Worm (Caenorhabditis elegans): ENCODE measurements around the gene C17B7.14.

DNA sequence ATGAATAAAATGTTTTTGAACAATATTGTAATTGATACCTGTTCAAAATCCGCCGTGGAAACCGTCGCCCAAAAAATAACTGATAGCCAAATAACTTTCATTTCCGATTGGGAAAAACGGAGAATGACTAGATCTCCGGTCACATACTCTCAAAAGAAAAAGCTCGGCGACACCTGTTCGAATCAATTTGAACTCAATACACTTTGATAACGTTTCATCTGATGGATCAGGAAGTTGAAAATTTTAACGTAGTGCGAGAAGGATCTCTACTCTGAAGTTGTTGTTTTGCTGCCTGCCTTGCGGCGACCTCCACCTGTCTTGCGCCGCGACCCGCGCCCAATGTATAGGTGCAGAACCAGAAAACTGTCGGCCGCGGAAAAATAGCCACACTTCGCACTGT is 47.2 kb downstream of the C17B7.14 start, which contains the start of gene T28A11.20:
- TF ChIP-seq unc-62 (GFP tag; optimal IDR thresholded peaks at IDR 0.05), result no peak
- TF ChIP-seq lin-11 (tag; optimal IDR thresholded peaks at IDR 0.05), result no peak
- TF ChIP-seq aly-2 (tag; optimal IDR thresholded peaks at IDR 0.05), result no peak
- TF ChIP-seq nhr-11 (tag; optimal IDR thresholded peaks at IDR 0.05), result no peak
- no peak for TF ChIP-seq ama-1 (optimal IDR thresholded peaks at IDR 0.05)
- no peak for TF ChIP-seq Y55F3AM.14 (GFP tag; optimal IDR thresholded peaks at IDR 0.05)
- no peak for TF ChIP-seq R02D3.7 (tag; optimal IDR thresholded peaks at IDR 0.05)
- no peak for TF ChIP-seq mdl-1 (tag; optimal IDR thresholded peaks at IDR 0.05)
- TF ChIP-seq zag-1 (tag; optimal IDR thresholded peaks at IDR 0.05), result no peak
- no peak for TF ChIP-seq fos-1 (tag; optimal IDR thresholded peaks at IDR 0.05)
